Worm (Caenorhabditis elegans) whole organism, mixed stage, embryonic: ENCODE measurements around the gene nstp-2.

Experiments used
- elt-1 ChIP-seq: sonication (generic microtip); optimal IDR thresholded peaks from 2 replicates; lab custom pipeline; 2017; ENCODE audit warnings: missing genetic modification characterization, mild to moderate bottlenecking, missing compliant biosample characterization, antibody characterized with exemption, moderate library complexity, borderline replicate concordance; ENCODE audit not compliant: insufficient read depth
- lsy-2 ChIP-seq: fragments of 150-350 bp; optimal IDR thresholded peaks from 2 replicates; lab custom pipeline; 2014; ENCODE audit warnings: missing biosample characterization, missing genetic modification characterization
- mep-1 ChIP-seq: fragments of 150-350 bp; optimal IDR thresholded peaks from 2 replicates; lab custom pipeline; 2017; ENCODE audit warnings: missing biosample characterization, missing genetic modification reagents, missing genetic modification characterization, inconsistent platforms
- nhr-12 ChIP-seq: fragments of 150-350 bp; optimal IDR thresholded peaks from 2 replicates; lab custom pipeline; 2014; ENCODE audit warnings: missing biosample characterization, missing genetic modification characterization
- nhr-237 ChIP-seq: fragments of 150-350 bp; optimal IDR thresholded peaks from 2 replicates; lab custom pipeline; 2014; ENCODE audit warnings: missing biosample characterization, missing genetic modification characterization
- nhr-76 ChIP-seq: sonication (generic microtip); optimal IDR thresholded peaks from 2 replicates; lab custom pipeline; 2017; ENCODE audit warnings: missing biosample characterization, missing genetic modification characterization
- pha-4 ChIP-seq: fragments of 150-350 bp; optimal IDR thresholded peaks from 2 replicates; lab custom pipeline; 2018; ENCODE audit warnings: missing biosample characterization, missing genetic modification reagents, missing genetic modification characterization
- snpc-4 ChIP-seq: fragments of 150-350 bp; optimal IDR thresholded peaks from 2 replicates; lab custom pipeline; 2014; ENCODE audit warnings: missing biosample characterization, missing genetic modification characterization
- unc-120 ChIP-seq: sonication (generic microtip); optimal IDR thresholded peaks from 2 replicates; lab custom pipeline; 2017; ENCODE audit warnings: missing genetic modification characterization, missing compliant biosample characterization; ENCODE audit not compliant: poor library complexity, severe bottlenecking

DNA sequence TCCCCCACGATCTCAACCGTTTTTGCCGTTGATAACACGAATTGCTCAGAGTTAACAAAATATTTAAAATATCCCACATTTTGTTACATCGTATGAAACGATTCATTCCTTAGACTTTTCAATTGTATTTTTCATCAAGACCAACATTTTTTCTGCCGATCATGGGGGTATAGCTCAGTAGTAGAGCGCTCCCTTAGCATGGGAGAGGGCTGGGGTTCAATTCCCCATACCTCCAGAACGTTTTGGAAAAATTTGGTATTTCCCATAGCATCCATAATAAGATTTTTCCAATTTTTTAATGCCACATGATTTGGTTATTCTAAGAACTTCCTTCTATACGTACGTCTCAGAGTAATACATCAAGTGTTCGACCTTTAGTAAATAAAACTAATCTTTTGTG lies 43.9 kb downstream of the nstp-2 start:
- TF ChIP-seq mep-1 (tag; lab: Kevin White, UChicago): no peak
- no peak for TF ChIP-seq nhr-12 (tag; lab: Kevin White, UChicago)
- no peak for TF ChIP-seq elt-1
- TF ChIP-seq nhr-76 (tag; lab: Kevin White, UChicago): no peak
- TF ChIP-seq nhr-237 (tag; lab: Kevin White, UChicago): no peak
- TF ChIP-seq snpc-4 (tag; lab: Kevin White, UChicago): no peak
- TF ChIP-seq lsy-2 (tag; lab: Kevin White, UChicago): no peak
- TF ChIP-seq unc-120 (tag; lab: Kevin White, UChicago): no peak
- TF ChIP-seq pha-4 (tag; lab: Kevin White, UChicago): no peak
